Worm (Caenorhabditis elegans) whole organism, young adult: ENCODE results near the gene F46C5.10.

Experiments
- B0019.2 ChIP-seq: fragments of 200-800 bp; sonication (Bioruptor generic); conservative IDR thresholded peaks from 2 replicates; pipeline ENCODE4 v1.3.6; 2022; ENCODE audit warnings: missing genetic modification reagents, missing genetic modification characterization, missing compliant biosample characterization
- C17E4.6 ChIP-seq: fragments of 200-800 bp; sonication (Bioruptor generic); IDR thresholded peaks from 2 replicates; pipeline ENCODE4 v1.3.6; 2022; ENCODE audit warnings: missing genetic modification reagents, missing genetic modification characterization, missing compliant biosample characterization
- F10E7.11 ChIP-seq: sonication (generic microtip); optimal IDR thresholded peaks from 2 replicates; lab custom pipeline; 2017; ENCODE audit warnings: mild to moderate bottlenecking, missing genetic modification characterization, moderate library complexity, missing compliant biosample characterization
- F49E8.2 ChIP-seq: sonication (generic microtip); optimal IDR thresholded peaks from 3 replicates; lab custom pipeline; 2017; ENCODE audit warnings: missing genetic modification characterization, mild to moderate bottlenecking, missing compliant biosample characterization, antibody characterized with exemption, moderate library complexity; ENCODE audit not compliant: insufficient read depth
- F52B5.7 ChIP-seq: sonication (generic microtip); optimal IDR thresholded peaks from 2 replicates; lab custom pipeline; 2016; ENCODE audit warnings: mild to moderate bottlenecking, missing genetic modification characterization, missing compliant biosample characterization
- K11D2.4 ChIP-seq: fragments of 200-800 bp; sonication (Bioruptor generic); IDR thresholded peaks from 2 replicates; pipeline ENCODE4 v1.3.6; 2022; ENCODE audit warnings: missing genetic modification reagents, missing genetic modification characterization, missing compliant biosample characterization
- K12H6.12 ChIP-seq: fragments of 200-800 bp; sonication (Bioruptor generic); optimal IDR thresholded peaks from 2 replicates; lab custom pipeline; 2018; ENCODE audit warnings: mild to moderate bottlenecking, missing genetic modification characterization, missing compliant biosample characterization
- T07F8.4 ChIP-seq: sonication (generic microtip); optimal IDR thresholded peaks from 2 replicates; lab custom pipeline; 2016; ENCODE audit warnings: mild to moderate bottlenecking, missing genetic modification characterization, moderate library complexity, missing compliant biosample characterization
- Y53G8AR.9 ChIP-seq: fragments of 200-800 bp; sonication (Bioruptor generic); conservative IDR thresholded peaks from 2 replicates; pipeline ENCODE4 v1.3.6; 2022; ENCODE audit warnings: missing genetic modification reagents, missing genetic modification characterization, missing compliant biosample characterization
- Y79H2A.3 ChIP-seq: fragments of 200-800 bp; sonication (Bioruptor generic); conservative IDR thresholded peaks from 2 replicates; pipeline ENCODE4 v1.3.6; 2022; ENCODE audit warnings: missing genetic modification reagents, missing genetic modification characterization, missing compliant biosample characterization
- aptf-3 ChIP-seq: fragments of 200-800 bp; sonication (Bioruptor generic); IDR thresholded peaks from 2 replicates; pipeline ENCODE4 v1.3.6; 2022; ENCODE audit warnings: missing genetic modification characterization, missing compliant biosample characterization
- bed-1 ChIP-seq: fragments of 200-800 bp; sonication (Bioruptor generic); IDR thresholded peaks from 2 replicates; pipeline ENCODE4 v1.3.6; 2022; ENCODE audit warnings: missing genetic modification reagents, missing genetic modification characterization, missing compliant biosample characterization
- cebp-1 ChIP-seq, 2 experiments: fragments of 200-800 bp in 1 of 2; sonication (Bioruptor generic) in 1 of 2; sonication (generic microtip) in 1 of 2; IDR thresholded peaks in 1 of 2; optimal IDR thresholded peaks in 1 of 2; 2 replicates each; pipeline versions ENCODE4 v1.3.6 to Lab custom; 2017 to 2022; ENCODE audit warnings: missing compliant biosample characterization in 2 of 2, missing genetic modification characterization in 2 of 2, mild to moderate bottlenecking in 1 of 2, missing genetic modification reagents in 1 of 2, moderate library complexity in 1 of 2
- dox-1 ChIP-seq: fragments of 200-800 bp; sonication (Bioruptor generic); IDR thresholded peaks from 2 replicates; pipeline ENCODE4 v1.3.6; 2022; ENCODE audit warnings: missing genetic modification reagents, missing genetic modification characterization, missing compliant biosample characterization
- dpff-1 ChIP-seq: sonication (generic microtip); optimal IDR thresholded peaks from 2 replicates; lab custom pipeline; 2017; ENCODE audit warnings: mild to moderate bottlenecking, missing genetic modification characterization, missing compliant biosample characterization
- dpl-1 ChIP-seq: fragments of 150-350 bp; optimal IDR thresholded peaks from 2 replicates; lab custom pipeline; 2014; ENCODE audit warnings: missing biosample characterization, missing genetic modification reagents, missing genetic modification characterization
- efl-1 ChIP-seq: fragments of 150-350 bp; optimal IDR thresholded peaks from 2 replicates; lab custom pipeline; 2014; ENCODE audit warnings: missing biosample characterization, missing genetic modification reagents, missing genetic modification characterization
- egl-44 ChIP-seq: fragments of 200-800 bp; sonication (Bioruptor generic); IDR thresholded peaks from 2 replicates; pipeline ENCODE4 v1.3.6; 2022; ENCODE audit warnings: missing genetic modification reagents, missing genetic modification characterization, missing compliant biosample characterization
- ekl-4 ChIP-seq: fragments of 200-800 bp; sonication (Bioruptor generic); IDR thresholded peaks from 2 replicates; pipeline ENCODE4 v1.3.6; 2022; ENCODE audit warnings: missing genetic modification reagents, missing genetic modification characterization, missing compliant biosample characterization
- gei-17 ChIP-seq: fragments of 200-800 bp; sonication (Bioruptor generic); optimal IDR thresholded peaks from 2 replicates; lab custom pipeline; 2018; ENCODE audit warnings: mild to moderate bottlenecking, missing genetic modification characterization, missing compliant biosample characterization
- hmg-20 ChIP-seq: fragments of 200-800 bp; sonication (Bioruptor generic); IDR thresholded peaks from 2 replicates; pipeline ENCODE4 v1.3.6; 2022; ENCODE audit warnings: missing genetic modification reagents, missing genetic modification characterization, missing compliant biosample characterization
- hrde-1 ChIP-seq: sonication (generic microtip); optimal IDR thresholded peaks from 2 replicates; lab custom pipeline; 2016; ENCODE audit warnings: missing genetic modification characterization, mild to moderate bottlenecking, missing compliant biosample characterization, moderate library complexity, missing genotype, missing genetic modification reagents, borderline replicate concordance
- lag-1 ChIP-seq: fragments of 200-800 bp; sonication (Bioruptor generic); IDR thresholded peaks from 2 replicates; pipeline ENCODE4 v1.3.6; 2022; ENCODE audit warnings: missing genetic modification reagents, missing genetic modification characterization, missing compliant biosample characterization
- lin-54 ChIP-seq: fragments of 200-800 bp; sonication (Bioruptor generic); optimal IDR thresholded peaks from 2 replicates; lab custom pipeline; 2018; ENCODE audit warnings: mild to moderate bottlenecking, missing genetic modification characterization, missing compliant biosample characterization
- madf-10 ChIP-seq: sonication (generic microtip); optimal IDR thresholded peaks from 2 replicates; lab custom pipeline; 2016; ENCODE audit warnings: mild to moderate bottlenecking, missing genetic modification characterization, missing compliant biosample characterization
- mxl-1 ChIP-seq: sonication (generic microtip); optimal IDR thresholded peaks from 2 replicates; lab custom pipeline; 2016; ENCODE audit warnings: missing genetic modification characterization, missing compliant biosample characterization
- nfyb-1 ChIP-seq: fragments of 200-800 bp; sonication (Bioruptor generic); IDR thresholded peaks from 2 replicates; pipeline ENCODE4 v1.3.6; 2022; ENCODE audit warnings: missing genetic modification reagents, missing genetic modification characterization, missing compliant biosample characterization
- nhr-179 ChIP-seq: sonication (generic microtip); optimal IDR thresholded peaks from 2 replicates; lab custom pipeline; 2016; ENCODE audit warnings: mild to moderate bottlenecking, missing genetic modification characterization, missing compliant biosample characterization
- nhr-80 ChIP-seq: sonication (generic microtip); optimal IDR thresholded peaks from 2 replicates; lab custom pipeline; 2016; ENCODE audit warnings: missing genetic modification characterization, missing compliant biosample characterization
- pbrm-1 ChIP-seq: fragments of 200-800 bp; sonication (Bioruptor generic); IDR thresholded peaks from 2 replicates; pipeline ENCODE4 v1.3.6; 2022; ENCODE audit warnings: missing genetic modification reagents, missing genetic modification characterization, missing compliant biosample characterization
- rcor-1 ChIP-seq: fragments of 200-800 bp; sonication (Bioruptor generic); IDR thresholded peaks from 2 replicates; pipeline ENCODE4 v1.3.6; 2022; ENCODE audit warnings: missing genetic modification reagents, missing genetic modification characterization, missing compliant biosample characterization
- rec-8 ChIP-seq, 2 experiments: sonication (generic microtip); optimal IDR thresholded peaks; 2 replicates each; lab custom pipeline; 2016; ENCODE audit warnings: mild to moderate bottlenecking in 2 of 2, missing genetic modification characterization in 2 of 2, missing genetic modification reagents in 2 of 2, missing genotype in 2 of 2, missing biosample characterization in 1 of 2, missing compliant biosample characterization in 1 of 2, moderate library complexity in 1 of 2
- repo-1 ChIP-seq: sonication (generic microtip); optimal IDR thresholded peaks from 2 replicates; lab custom pipeline; 2017; ENCODE audit warnings: mild to moderate bottlenecking, missing genetic modification characterization, missing compliant biosample characterization
- rpc-1 ChIP-seq, 2 experiments: fragments of 150-350 bp in 1 of 2; sonication (generic microtip) in 1 of 2; optimal IDR thresholded peaks; 2 replicates each; lab custom pipeline; 2014 to 2018; ENCODE audit warnings: missing biosample characterization in 1 of 2, missing genetic modification characterization in 1 of 2, missing genetic modification reagents in 1 of 2, missing genotype in 1 of 2
- snpc-1.1 ChIP-seq: sonication (generic microtip); optimal IDR thresholded peaks from 2 replicates; lab custom pipeline; 2017; ENCODE audit warnings: missing genetic modification characterization, mild to moderate bottlenecking, missing compliant biosample characterization, antibody characterized with exemption, moderate library complexity, missing genotype, missing genetic modification reagents; ENCODE audit not compliant: insufficient read depth
- snpc-4 ChIP-seq, 5 experiments: fragments of 150-350 bp in 1 of 5; sonication (generic microtip) in 4 of 5; optimal IDR thresholded peaks; 2 replicates each; lab custom pipeline; 2014 to 2018; ENCODE audit warnings: missing genetic modification characterization in 5 of 5, missing biosample characterization in 3 of 5, antibody characterized with exemption in 2 of 5, mild to moderate bottlenecking in 2 of 5, missing compliant biosample characterization in 2 of 5, missing genotype in 2 of 5, moderate library complexity in 2 of 5, missing genetic modification reagents in 1 of 5
- tbx-9 ChIP-seq: sonication (generic microtip); optimal IDR thresholded peaks from 2 replicates; lab custom pipeline; 2016; ENCODE audit warnings: borderline replicate concordance, missing genetic modification characterization, inconsistent platforms, missing compliant biosample characterization
- unc-62 ChIP-seq: fragments of 150-350 bp; optimal IDR thresholded peaks from 2 replicates; lab custom pipeline; 2014; ENCODE audit warnings: missing biosample characterization, missing genetic modification reagents, missing genetic modification characterization
- zfh-2 ChIP-seq: fragments of 200-800 bp; sonication (Bioruptor generic); conservative IDR thresholded peaks from 2 replicates; pipeline ENCODE4 v1.3.6; 2022; ENCODE audit warnings: missing genetic modification reagents, missing genetic modification characterization, missing compliant biosample characterization
- ztf-22 ChIP-seq: fragments of 200-800 bp; sonication (Bioruptor generic); optimal IDR thresholded peaks from 2 replicates; lab custom pipeline; 2018; ENCODE audit warnings: mild to moderate bottlenecking, missing genetic modification characterization, moderate library complexity, missing compliant biosample characterization
- ztf-3 ChIP-seq: fragments of 200-800 bp; sonication (Bioruptor generic); optimal IDR thresholded peaks from 2 replicates; lab custom pipeline; 2018; ENCODE audit warnings: mild to moderate bottlenecking, missing genetic modification characterization, missing compliant biosample characterization
- ztf-6 ChIP-seq: fragments of 200-800 bp; sonication (Bioruptor generic); IDR thresholded peaks from 2 replicates; pipeline ENCODE4 v1.3.6; 2022; ENCODE audit warnings: missing genetic modification reagents, missing genetic modification characterization, missing compliant biosample characterization

Gene F46C5.10

DNA sequence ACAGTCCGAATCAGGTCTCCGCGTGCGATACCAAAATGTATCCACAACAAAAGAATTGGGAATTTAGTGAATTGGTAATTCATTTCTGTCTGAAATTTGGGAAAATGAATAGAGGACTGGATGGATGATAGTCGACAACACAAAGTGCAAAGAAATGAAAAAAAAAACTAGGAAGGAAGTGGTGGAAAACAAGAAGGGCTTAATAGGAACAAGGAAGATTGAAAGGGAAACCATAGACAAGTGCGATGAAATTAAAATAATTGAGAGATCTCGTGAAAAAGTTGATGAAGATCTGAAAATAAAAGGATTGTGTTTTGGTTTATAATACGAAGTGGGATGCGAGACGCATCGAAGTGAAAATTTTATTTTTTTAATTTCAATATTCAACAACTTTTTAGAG is 24.8 kb downstream of the F46C5.10 start, which contains the start of gene F07H5.7:
Gene F07H5.7 (minus strand): TSS at position 101 of the 400 bp plus-strand sequence.
- TF ChIP-seq gei-17: no peak
- no peak for TF ChIP-seq bed-1 (GFP tag; lab: Robert Waterston, UW)
- TF ChIP-seq nhr-80 (tag; lab: Kevin White, UChicago): no peak
- no peak for TF ChIP-seq lag-1
- no peak for TF ChIP-seq dpff-1

DNA sequence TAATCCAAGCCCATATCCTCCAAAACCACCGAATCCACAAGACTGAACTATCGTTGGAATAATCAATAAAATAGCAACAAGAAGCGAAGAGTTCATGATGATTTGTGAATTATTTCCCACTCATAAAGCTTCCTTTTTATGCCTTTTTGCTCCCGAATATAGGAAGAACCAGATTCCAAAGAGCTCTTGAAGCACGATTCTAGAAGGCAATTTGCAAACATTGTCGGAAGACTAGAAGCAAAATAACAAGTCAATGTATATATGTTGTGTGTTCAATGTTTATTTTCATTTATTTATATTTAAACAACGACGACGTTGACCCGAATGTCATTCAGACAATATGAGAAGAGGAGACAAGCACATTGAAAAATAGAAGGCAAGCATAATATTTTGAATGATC is 26.2 kb downstream of the F46C5.10 start, which contains the start of gene idpa-2:
Gene idpa-2 (minus strand): TSS at position 101 of the 400 bp plus-strand sequence.
- TF ChIP-seq ztf-6 (GFP tag; lab: Robert Waterston, UW) (no peak), dpl-1 (GFP tag; lab: Kevin White, UChicago) (no peak), Y79H2A.3 (no peak), F49E8.2 (tag; lab: Kevin White, UChicago) (no peak), hrde-1 (tag; lab: Kevin White, UChicago) (no peak), hmg-20 (GFP tag; lab: Robert Waterston, UW) (no peak), C17E4.6 (GFP tag; lab: Robert Waterston, UW) (no peak), mxl-1 (no peak), unc-62 (GFP tag; lab: Kevin White, UChicago) (no peak), egl-44 (no peak), K12H6.12 (no peak)

DNA sequence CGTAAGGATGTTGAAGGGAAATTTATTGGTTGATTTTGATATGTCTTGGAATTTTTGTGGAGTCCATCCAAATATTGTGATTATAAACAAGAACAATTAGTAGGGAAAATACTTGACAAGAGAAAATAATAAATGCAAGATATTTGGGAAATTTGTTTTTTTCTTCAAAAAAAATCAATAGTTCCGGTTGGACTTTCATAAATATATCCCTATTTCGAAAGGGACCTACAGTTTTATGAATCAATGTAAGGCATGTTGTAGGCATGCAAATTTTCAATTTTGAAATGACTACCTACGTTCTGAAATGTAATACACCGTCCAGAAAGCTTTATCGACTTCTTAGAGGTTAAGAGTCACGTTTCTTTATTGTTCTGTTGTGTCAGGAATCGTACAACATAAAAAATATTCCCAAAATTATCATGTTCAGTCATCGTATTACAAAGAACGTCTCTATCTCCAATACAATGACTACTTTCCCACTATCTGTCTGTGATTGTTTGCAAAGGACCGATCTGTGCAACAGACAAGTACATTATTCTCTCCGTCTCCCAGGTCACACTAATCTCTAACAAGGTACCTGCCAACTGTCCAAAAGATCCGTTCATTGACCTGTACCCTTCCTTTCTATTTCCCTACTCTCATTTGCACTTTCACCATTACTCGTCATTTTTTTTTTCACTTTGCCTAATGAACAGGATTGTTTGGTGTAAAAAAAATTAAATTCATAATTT is 28.8 kb downstream of the F46C5.10 start, which contains the start of gene F07H5.13:
Gene F07H5.13 (plus strand): TSS at position 730 of the 731 bp plus-strand sequence.
- TF ChIP-seq efl-1 (GFP tag; lab: Kevin White, UChicago) (no peak), nhr-179 (tag; lab: Kevin White, UChicago) (no peak), zfh-2 (GFP tag; lab: Robert Waterston, UW) (no peak), pbrm-1 (GFP tag; lab: Robert Waterston, UW) (peak; percentile 43; the same call in 1 of the 2 replicates), T07F8.4 (tag; lab: Kevin White, UChicago) (no peak), F10E7.11 (tag; lab: Kevin White, UChicago) (no peak), snpc-1.1 (tag; lab: Kevin White, UChicago) (no peak), repo-1 (tag; lab: Kevin White, UChicago) (peak; percentile 88), Y79H2A.3 (no peak), rpc-1 (optimal IDR thresholded peaks at IDR 0.05; lab: Kevin White, UChicago) (no peak), rpc-1 (tag; optimal IDR thresholded peaks at IDR 0.05; lab: Kevin White, UChicago) (no peak), madf-10 (peak; percentile 33), ztf-22 (GFP tag; lab: Kevin White, UChicago) (peak; percentile 20), Y53G8AR.9 (GFP tag; lab: Robert Waterston, UW) (peak; percentile 81), rec-8 (tag; optimal IDR thresholded peaks at IDR 0.05; lab: Kevin White, UChicago) (no peak), K11D2.4 (GFP tag; lab: Robert Waterston, UW) (no peak), ekl-4 (GFP tag; lab: Robert Waterston, UW) (0 out of 2 replicates have a peak, but pooled peaks have one; percentile 34), unc-62 (GFP tag; lab: Kevin White, UChicago) (no peak), cebp-1 (GFP tag; IDR thresholded peaks at IDR 0.05; lab: Robert Waterston, UW) (no peak), cebp-1 (tag; optimal IDR thresholded peaks at IDR 0.05; lab: Kevin White, UChicago) (peak; percentile 51), tbx-9 (tag; lab: Kevin White, UChicago) (no peak), B0019.2 (GFP tag; lab: Robert Waterston, UW) (no peak), ztf-3 (GFP tag; lab: Kevin White, UChicago) (peak; percentile 11), snpc-4 (GFP tag; optimal IDR thresholded peaks at IDR 0.05; lab: Kevin White, UChicago) (peak; percentile 13), snpc-4 (tag; optimal IDR thresholded peaks at IDR 0.05; lab: Kevin White, UChicago) (peak in 1 of 4 experiments; percentile 21), dox-1 (no peak), lin-54 (no peak), rcor-1 (GFP tag; lab: Robert Waterston, UW) (peak; percentile 21; the same call in 1 of the 2 replicates), F52B5.7 (tag; lab: Kevin White, UChicago) (peak; percentile 5), aptf-3 (GFP tag; lab: Robert Waterston, UW) (no peak), nfyb-1 (GFP tag; lab: Robert Waterston, UW) (peak; percentile 55)
